Worm (Caenorhabditis elegans) whole organism, mixed stage, embryonic: ENCODE data around the gene atg-9.

Experiments
- ceh-83 ChIP-seq: fragments of 200-800 bp; sonication (Bioruptor generic); optimal IDR thresholded peaks from 2 replicates; lab custom pipeline; 2018; ENCODE audit warnings: mild to moderate bottlenecking, missing genetic modification characterization, missing compliant biosample characterization
- elt-1 ChIP-seq: sonication (generic microtip); optimal IDR thresholded peaks from 2 replicates; lab custom pipeline; 2017; ENCODE audit warnings: missing genetic modification characterization, mild to moderate bottlenecking, missing compliant biosample characterization, antibody characterized with exemption, moderate library complexity, borderline replicate concordance; ENCODE audit not compliant: insufficient read depth
- elt-3 ChIP-seq: fragments of 150-350 bp; optimal IDR thresholded peaks from 2 replicates; lab custom pipeline; 2014; ENCODE audit warnings: missing biosample characterization, missing genetic modification characterization
- lin-13 ChIP-seq: fragments of 150-350 bp; optimal IDR thresholded peaks from 2 replicates; lab custom pipeline; 2014; ENCODE audit warnings: missing biosample characterization, missing genetic modification characterization
- lsy-2 ChIP-seq: fragments of 150-350 bp; optimal IDR thresholded peaks from 2 replicates; lab custom pipeline; 2014; ENCODE audit warnings: missing biosample characterization, missing genetic modification characterization
- nhr-12 ChIP-seq: fragments of 150-350 bp; optimal IDR thresholded peaks from 2 replicates; lab custom pipeline; 2014; ENCODE audit warnings: missing biosample characterization, missing genetic modification characterization
- nhr-76 ChIP-seq: sonication (generic microtip); optimal IDR thresholded peaks from 2 replicates; lab custom pipeline; 2017; ENCODE audit warnings: missing biosample characterization, missing genetic modification characterization
- pha-4 ChIP-seq: fragments of 150-350 bp; optimal IDR thresholded peaks from 2 replicates; lab custom pipeline; 2018; ENCODE audit warnings: missing biosample characterization, missing genetic modification reagents, missing genetic modification characterization
- snpc-4 ChIP-seq: fragments of 150-350 bp; optimal IDR thresholded peaks from 2 replicates; lab custom pipeline; 2014; ENCODE audit warnings: missing biosample characterization, missing genetic modification characterization
- sptf-1 ChIP-seq: sonication (generic microtip); optimal IDR thresholded peaks from 2 replicates; lab custom pipeline; 2017; ENCODE audit warnings: mild to moderate bottlenecking, missing genetic modification characterization, moderate library complexity, missing compliant biosample characterization
- unc-62 ChIP-seq: fragments of 150-350 bp; optimal IDR thresholded peaks from 2 replicates; lab custom pipeline; 2014; ENCODE audit warnings: missing biosample characterization, missing genetic modification reagents, missing genetic modification characterization
- zip-8 ChIP-seq: fragments of 150-350 bp; optimal IDR thresholded peaks from 2 replicates; lab custom pipeline; 2014; ENCODE audit warnings: missing biosample characterization, missing genetic modification characterization

ce11 chrV:381227-381950, 32.2 kb downstream of the atg-9 start, which contains the start of gene ZK6.8:
- no peak for TF ChIP-seq lsy-2
- TF ChIP-seq elt-1: no peak
- TF ChIP-seq pha-4 (tag; lab: Kevin White, UChicago): no peak
- TF ChIP-seq unc-62: no peak
- no peak for TF ChIP-seq snpc-4
- no peak for TF ChIP-seq ceh-83 (GFP tag; lab: Kevin White, UChicago)
- no peak for TF ChIP-seq zip-8 (tag; lab: Kevin White, UChicago)
- TF ChIP-seq sptf-1: no peak
- TF ChIP-seq lin-13 (tag; lab: Kevin White, UChicago): no peak
- no peak for TF ChIP-seq nhr-12 (tag; lab: Kevin White, UChicago)
- no peak for TF ChIP-seq nhr-76 (tag; lab: Kevin White, UChicago)
- TF ChIP-seq elt-3 (tag; lab: Kevin White, UChicago): no peak
